Worm (Caenorhabditis elegans) whole organism, mixed stage, embryonic: ENCODE results near the gene slc-9B.1.

Experiments used
- bed-3 ChIP-seq: fragments of 200-800 bp; sonication (Bioruptor generic); optimal IDR thresholded peaks from 3 replicates; lab custom pipeline; 2018; ENCODE audit warnings: mild to moderate bottlenecking, missing genetic modification characterization, moderate library complexity, missing compliant biosample characterization
- blmp-1 ChIP-seq: fragments of 150-350 bp; optimal IDR thresholded peaks from 2 replicates; lab custom pipeline; 2014; ENCODE audit warnings: missing biosample characterization, missing genetic modification characterization
- ces-1 ChIP-seq: fragments of 150-350 bp; optimal IDR thresholded peaks from 2 replicates; lab custom pipeline; 2014; ENCODE audit warnings: missing biosample characterization, missing genetic modification reagents, missing genetic modification characterization
- drap-1 ChIP-seq: fragments of 200-800 bp; sonication (Bioruptor generic); optimal IDR thresholded peaks from 3 replicates; lab custom pipeline; 2018; ENCODE audit warnings: mild to moderate bottlenecking, missing genetic modification characterization, missing compliant biosample characterization
- elt-1 ChIP-seq: sonication (generic microtip); optimal IDR thresholded peaks from 2 replicates; lab custom pipeline; 2017; ENCODE audit warnings: missing genetic modification characterization, mild to moderate bottlenecking, missing compliant biosample characterization, antibody characterized with exemption, moderate library complexity, borderline replicate concordance; ENCODE audit not compliant: insufficient read depth
- elt-3 ChIP-seq: fragments of 150-350 bp; optimal IDR thresholded peaks from 2 replicates; lab custom pipeline; 2014; ENCODE audit warnings: missing biosample characterization, missing genetic modification characterization
- nhr-28 ChIP-seq: fragments of 150-350 bp; optimal IDR thresholded peaks from 2 replicates; lab custom pipeline; 2014; ENCODE audit warnings: missing biosample characterization, missing genetic modification characterization
- pha-4 ChIP-seq: fragments of 150-350 bp; optimal IDR thresholded peaks from 2 replicates; lab custom pipeline; 2018; ENCODE audit warnings: missing biosample characterization, missing genetic modification reagents, missing genetic modification characterization
- snpc-4 ChIP-seq: fragments of 150-350 bp; optimal IDR thresholded peaks from 2 replicates; lab custom pipeline; 2014; ENCODE audit warnings: missing biosample characterization, missing genetic modification characterization
- sptf-1 ChIP-seq: sonication (generic microtip); optimal IDR thresholded peaks from 2 replicates; lab custom pipeline; 2017; ENCODE audit warnings: mild to moderate bottlenecking, missing genetic modification characterization, moderate library complexity, missing compliant biosample characterization
- unc-39 ChIP-seq: fragments of 150-350 bp; optimal IDR thresholded peaks from 2 replicates; lab custom pipeline; 2014; ENCODE audit warnings: missing biosample characterization, missing genetic modification characterization
- unc-62 ChIP-seq: fragments of 150-350 bp; optimal IDR thresholded peaks from 2 replicates; lab custom pipeline; 2014; ENCODE audit warnings: missing biosample characterization, missing genetic modification reagents, missing genetic modification characterization
- ztf-11 ChIP-seq: fragments of 150-350 bp; optimal IDR thresholded peaks from 2 replicates; lab custom pipeline; 2014; ENCODE audit warnings: missing biosample characterization, missing genetic modification characterization

- TF ChIP-seq unc-62 (GFP tag; lab: Kevin White, UChicago), result no peak
- TF ChIP-seq elt-3 (tag; lab: Kevin White, UChicago), result no peak
- TF ChIP-seq snpc-4, result no peak
- no peak for TF ChIP-seq ztf-11
- TF ChIP-seq unc-39 (tag; lab: Kevin White, UChicago), result no peak
- no peak for TF ChIP-seq elt-1 (tag; lab: Kevin White, UChicago)
- no peak for TF ChIP-seq nhr-28
- no peak for TF ChIP-seq blmp-1 (tag; lab: Kevin White, UChicago)
- TF ChIP-seq sptf-1, result no peak
- no peak for TF ChIP-seq bed-3 (GFP tag; lab: Kevin White, UChicago)
- no peak for TF ChIP-seq ces-1 (GFP tag; lab: Kevin White, UChicago)
- no peak for TF ChIP-seq drap-1
- TF ChIP-seq pha-4 (tag; lab: Kevin White, UChicago), result no peak
Measured at ce11 chrX:10285634-10286033, 6.2 kb downstream of the slc-9B.1 start, which contains the start of gene npr-6.
